Worm (Caenorhabditis elegans): Measurements from ENCODE around the gene C35B8.3.

Gene C35B8.3

ce11 chrX:9212675-9213074 is 1.0 kb upstream of the C35B8.3 start:
- TF ChIP-seq mdt-29 (GFP tag; IDR thresholded peaks at IDR 0.05) (no peak), mdl-1 (tag; optimal IDR thresholded peaks at IDR 0.05) (peak in 1 of 2 experiments; percentile 53), dmd-9 (GFP tag; IDR thresholded peaks at IDR 0.05) (no peak), nhr-48 (tag; optimal IDR thresholded peaks at IDR 0.05) (no peak), egl-43 (GFP tag; IDR thresholded peaks at IDR 0.05) (no peak), zfp-2 (tag; optimal IDR thresholded peaks at IDR 0.05) (no peak), nhr-28 (tag; optimal IDR thresholded peaks at IDR 0.05) (peak; percentile 69), pqm-1 (tag; optimal IDR thresholded peaks at IDR 0.05) (peak; percentile 88), mxl-2 (GFP tag; conservative IDR thresholded peaks at IDR 0.05) (no peak), mes-2 (tag; optimal IDR thresholded peaks at IDR 0.05; ENCODE audit: poor library complexity, severe bottlenecking) (no peak), nhr-25 (tag; optimal IDR thresholded peaks at IDR 0.05; ENCODE audit: borderline replicate concordance, insufficient read depth) (no peak), daf-16 (GFP tag; optimal IDR thresholded peaks at IDR 0.05) (no peak), daf-16 (tag; optimal IDR thresholded peaks at IDR 0.05) (peak; percentile 86), zfp-3 (GFP tag; conservative IDR thresholded peaks at IDR 0.05) (no peak), vab-7 (GFP tag; IDR thresholded peaks at IDR 0.05) (no peak), dmd-6 (GFP tag; IDR thresholded peaks at IDR 0.05) (peak; percentile 78), dpl-1 (GFP tag; optimal IDR thresholded peaks at IDR 0.05) (no peak), nhr-111 (GFP tag; optimal IDR thresholded peaks at IDR 0.05) (no peak), daf-19 (GFP tag; conservative IDR thresholded peaks at IDR 0.05) (no peak), aly-2 (tag; optimal IDR thresholded peaks at IDR 0.05) (no peak), F37D6.2 (tag; optimal IDR thresholded peaks at IDR 0.05) (no peak), tra-1 (GFP tag; IDR thresholded peaks at IDR 0.05) (no peak), nhr-77 (tag; optimal IDR thresholded peaks at IDR 0.05) (peak; percentile 55), daf-12 (tag; optimal IDR thresholded peaks at IDR 0.05) (no peak), dve-1 (tag; optimal IDR thresholded peaks at IDR 0.05; ENCODE audit: insufficient read depth) (peak; percentile 62), R02D3.7 (tag; optimal IDR thresholded peaks at IDR 0.05) (no peak), saeg-2 (GFP tag; IDR thresholded peaks at IDR 0.05) (no peak), hlh-30 (tag; optimal IDR thresholded peaks at IDR 0.05; ENCODE audit: insufficient read depth) (peak; percentile 20), ZK546.5 (tag; optimal IDR thresholded peaks at IDR 0.05) (no peak), hlh-11 (tag; optimal IDR thresholded peaks at IDR 0.05) (peak; percentile 40), mxl-3 (GFP tag; optimal IDR thresholded peaks at IDR 0.05) (peak; percentile 48), fkh-10 (GFP tag; optimal IDR thresholded peaks at IDR 0.05) (no peak), nhr-237 (tag; optimal IDR thresholded peaks at IDR 0.05) (no peak)

DNA sequence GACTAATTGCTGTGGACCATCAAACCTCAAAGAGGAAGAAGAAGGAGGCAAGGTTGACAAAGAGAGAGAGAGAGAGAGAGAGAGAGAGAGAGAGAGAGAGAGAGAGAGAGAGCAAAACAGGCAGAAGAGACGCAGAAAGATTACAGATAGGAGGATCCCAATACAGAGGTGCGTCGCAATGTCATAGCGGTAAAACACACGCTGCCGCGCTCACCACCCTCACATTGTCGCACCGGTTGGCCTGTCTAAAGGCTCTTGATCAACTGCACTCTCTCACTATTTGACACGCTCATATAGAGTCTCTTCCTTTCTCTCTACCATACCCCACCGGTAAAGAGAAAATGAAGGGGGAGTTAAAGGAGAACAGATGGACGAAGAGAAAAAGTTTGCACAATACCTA is 11.6 kb downstream of the C35B8.3 start:
- no peak for TF ChIP-seq ama-1 (optimal IDR thresholded peaks at IDR 0.05)
- TF ChIP-seq hlh-11 (tag; optimal IDR thresholded peaks at IDR 0.05): peak; percentile 71
- no peak for TF ChIP-seq daf-12 (tag; optimal IDR thresholded peaks at IDR 0.05)
- TF ChIP-seq rbr-2 (tag; optimal IDR thresholded peaks at IDR 0.05): peak; percentile 17
- no peak for TF ChIP-seq snpc-1.2 (GFP tag; IDR thresholded peaks at IDR 0.05)
- TF ChIP-seq mxl-3 (GFP tag; optimal IDR thresholded peaks at IDR 0.05): peak; percentile 95
- TF ChIP-seq mep-1 (tag; optimal IDR thresholded peaks at IDR 0.05): peak; percentile 64
- TF ChIP-seq daf-16 (GFP tag; optimal IDR thresholded peaks at IDR 0.05): no peak
- peak; percentile 44 for TF ChIP-seq daf-16 (tag; optimal IDR thresholded peaks at IDR 0.05)
- no peak for TF ChIP-seq snpc-4 (tag; optimal IDR thresholded peaks at IDR 0.05)
- TF ChIP-seq mdl-1 (tag; optimal IDR thresholded peaks at IDR 0.05): peak in 1 of 2 experiments; percentile 61
- TF ChIP-seq lin-15B (tag; optimal IDR thresholded peaks at IDR 0.05): no peak
- TF ChIP-seq dmd-6 (GFP tag; IDR thresholded peaks at IDR 0.05): peak; percentile 56
- peak in 1 of 2 experiments; percentile 82 for TF ChIP-seq unc-62 (GFP tag; optimal IDR thresholded peaks at IDR 0.05 in 1 of 2)
- TF ChIP-seq unc-62 (tag; optimal IDR thresholded peaks at IDR 0.05): no peak
- peak; percentile 16 for TF ChIP-seq ztf-7 (tag; optimal IDR thresholded peaks at IDR 0.05)
- peak; percentile 37; the same call in 1 of the 2 replicates for TF ChIP-seq hmg-1.1 (GFP tag; IDR thresholded peaks at IDR 0.05)
- TF ChIP-seq gei-8 (GFP tag; optimal IDR thresholded peaks at IDR 0.05): no peak
- TF ChIP-seq fkh-10 (GFP tag; optimal IDR thresholded peaks at IDR 0.05): no peak
- TF ChIP-seq unc-130 (GFP tag; optimal IDR thresholded peaks at IDR 0.05): no peak
- 0 out of 2 replicates have a peak, but pooled peaks have one; percentile 38 for TF ChIP-seq madf-9 (GFP tag; conservative IDR thresholded peaks at IDR 0.05)
- no peak for TF ChIP-seq nhr-111 (GFP tag; optimal IDR thresholded peaks at IDR 0.05)
- peak; percentile 63 for TF ChIP-seq nhr-28 (tag; optimal IDR thresholded peaks at IDR 0.05)
- TF ChIP-seq zag-1 (tag; optimal IDR thresholded peaks at IDR 0.05): no peak
- no peak for TF ChIP-seq dpl-1 (GFP tag; optimal IDR thresholded peaks at IDR 0.05)
- TF ChIP-seq pqm-1 (tag; optimal IDR thresholded peaks at IDR 0.05): peak; percentile 17
- TF ChIP-seq nhr-41 (GFP tag; IDR thresholded peaks at IDR 0.05): no peak
- TF ChIP-seq hlh-30 (tag; optimal IDR thresholded peaks at IDR 0.05; ENCODE audit: insufficient read depth): peak; percentile 53
- no peak for TF ChIP-seq aha-1 (tag)
- TF ChIP-seq T26A8.4 (GFP tag; IDR thresholded peaks at IDR 0.05): no peak
- TF ChIP-seq dve-1 (tag; optimal IDR thresholded peaks at IDR 0.05; ENCODE audit: insufficient read depth): peak; percentile 63

All from whole organism, L4 larva.